Fruit fly (Drosophila melanogaster): ENCODE results near the gene Glyp.

Glyp gene

DNA sequence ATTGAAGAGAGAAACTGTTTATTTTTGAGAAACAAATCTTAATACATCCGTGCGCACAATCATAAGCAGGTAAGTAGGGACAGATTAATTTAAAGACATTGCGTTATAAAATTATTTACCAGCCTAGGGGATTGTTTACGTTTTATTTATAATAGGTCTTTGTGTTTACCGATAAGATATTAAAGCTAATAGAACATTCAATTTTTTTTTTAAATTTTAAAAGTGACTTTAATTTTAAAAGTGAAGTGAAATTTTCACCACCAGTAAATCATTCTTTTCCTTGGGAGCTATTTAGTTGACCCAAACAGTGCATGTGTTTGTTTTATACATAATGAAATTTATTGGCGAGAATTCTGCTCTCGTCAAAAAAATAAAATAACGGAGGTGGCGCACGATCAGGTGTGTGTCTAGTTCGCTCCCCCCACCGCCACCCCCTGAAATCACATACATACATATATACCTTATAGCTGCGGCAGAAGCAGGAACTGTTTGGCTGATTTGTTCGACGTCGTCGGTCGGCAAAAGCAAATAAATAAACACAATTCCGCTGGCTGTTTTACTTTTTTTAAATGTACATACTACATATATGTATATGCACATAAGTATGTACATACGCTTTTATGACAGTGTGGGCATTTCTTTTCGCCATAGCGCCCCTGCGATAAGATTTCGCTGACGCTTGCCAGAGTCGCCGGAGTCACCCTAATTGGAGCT lies 45.5 kb downstream of the Glyp start (continued):
- TF ChIP-seq eyg (GFP tag; optimal IDR thresholded peaks at IDR 0.05) = no peak
- no peak for TF ChIP-seq Ets65A (GFP tag)
- TF ChIP-seq CG14965 (GFP tag; optimal IDR thresholded peaks at IDR 0.05; ENCODE audit: borderline replicate concordance) = no peak
- no peak for TF ChIP-seq ftz-f1 (GFP tag; optimal IDR thresholded peaks at IDR 0.05)
- TF ChIP-seq CG7745 (tag; optimal IDR thresholded peaks at IDR 0.05) = no peak
- no peak for TF ChIP-seq HmgZ (tag; optimal IDR thresholded peaks at IDR 0.05)
- no peak for TF ChIP-seq sens-2 (GFP tag; IDR thresholded peaks at IDR 0.05)
- TF ChIP-seq CG33557 (GFP tag; optimal IDR thresholded peaks at IDR 0.05) = no peak
- peak; percentile 45 for TF ChIP-seq Sox100B (GFP tag; optimal IDR thresholded peaks at IDR 0.05)
- no peak for TF ChIP-seq H15 (GFP tag; IDR thresholded peaks at IDR 0.05)
- no peak for TF ChIP-seq stc (GFP tag; IDR thresholded peaks at IDR 0.05)
- no peak for TF ChIP-seq fd64A (GFP tag; optimal IDR thresholded peaks at IDR 0.05)
- no peak for TF ChIP-seq zf30C (GFP tag; optimal IDR thresholded peaks at IDR 0.05)
- peak; percentile 57 for TF ChIP-seq unpg (GFP tag; optimal IDR thresholded peaks at IDR 0.05)
- peak; percentile 83 for TF ChIP-seq Med (GFP tag)
- no peak for TF ChIP-seq Opbp (GFP tag; IDR thresholded peaks at IDR 0.05; ENCODE audit: partially characterized antibody)
- TF ChIP-seq Dad (GFP tag; optimal IDR thresholded peaks at IDR 0.05) = no peak
- no peak for TF ChIP-seq Doc2 (GFP tag; IDR thresholded peaks at IDR 0.05)
- TF ChIP-seq aop (GFP tag; IDR thresholded peaks at IDR 0.05) = peak; percentile 76; the same call in 1 of the 2 replicates
- no peak for TF ChIP-seq CG6683 (GFP tag; optimal IDR thresholded peaks at IDR 0.05)
- TF ChIP-seq slou (GFP tag; optimal IDR thresholded peaks at IDR 0.05) = no peak
- peak; percentile 35 for TF ChIP-seq Bteb2 (GFP tag; optimal IDR thresholded peaks at IDR 0.05)
- peak; percentile 1 for TF ChIP-seq CG5180 (GFP tag; optimal IDR thresholded peaks at IDR 0.05)
- TF ChIP-seq CG12219 (GFP tag; optimal IDR thresholded peaks at IDR 0.05) = no peak
- no peak for TF ChIP-seq tgo (GFP tag; IDR thresholded peaks at IDR 0.05)
- TF ChIP-seq sob (GFP tag; IDR thresholded peaks at IDR 0.05) = no peak
- no peak for TF ChIP-seq run (tag; optimal IDR thresholded peaks at IDR 0.05)
- no peak for TF ChIP-seq YL-1 (GFP tag; optimal IDR thresholded peaks at IDR 0.05)
- TF ChIP-seq inv (GFP tag; IDR thresholded peaks at IDR 0.05; ENCODE audit: partially characterized antibody) = no peak
- TF ChIP-seq MTF-1 (GFP tag; optimal IDR thresholded peaks at IDR 0.05; ENCODE audit: borderline replicate concordance) = no peak
- peak; percentile 65 for TF ChIP-seq Oli (tag; optimal IDR thresholded peaks at IDR 0.05)
- TF ChIP-seq al (GFP tag; IDR thresholded peaks at IDR 0.05) = peak; percentile 64
- TF ChIP-seq vvl (GFP tag; IDR thresholded peaks at IDR 0.05) = no peak
- TF ChIP-seq B-H1 (GFP tag; IDR thresholded peaks at IDR 0.05) = no peak
- no peak for TF ChIP-seq Rx (GFP tag; IDR thresholded peaks at IDR 0.05)
- TF ChIP-seq Spps (tag; optimal IDR thresholded peaks at IDR 0.05) = no peak
- no peak for TF ChIP-seq bowl (GFP tag; IDR thresholded peaks at IDR 0.05)
- no peak for TF ChIP-seq exex (tag; optimal IDR thresholded peaks at IDR 0.05)
- no peak for TF ChIP-seq CG5953 (GFP tag; IDR thresholded peaks at IDR 0.05)
- no peak for TF ChIP-seq Lim3 (GFP tag; IDR thresholded peaks at IDR 0.05)
- peak; percentile 68 for TF ChIP-seq cwo (GFP tag; optimal IDR thresholded peaks at IDR 0.05)
- TF ChIP-seq CG11085 (GFP tag; IDR thresholded peaks at IDR 0.05) = no peak
- TF ChIP-seq lov (optimal IDR thresholded peaks at IDR 0.05) = no peak
- TF ChIP-seq lov (GFP tag; IDR thresholded peaks at IDR 0.05) = no peak
- TF ChIP-seq fd96Cb (tag; optimal IDR thresholded peaks at IDR 0.05) = peak; percentile 19
- peak; percentile 35 for TF ChIP-seq scrt (GFP tag; optimal IDR thresholded peaks at IDR 0.05)
- TF ChIP-seq az2 (GFP tag; optimal IDR thresholded peaks at IDR 0.05) = no peak
- peak; percentile 18 for TF ChIP-seq Blimp-1 (GFP tag; optimal IDR thresholded peaks at IDR 0.05)
- TF ChIP-seq dpn (GFP tag; optimal IDR thresholded peaks at IDR 0.05) = no peak
- TF ChIP-seq CG2875 (GFP tag; optimal IDR thresholded peaks at IDR 0.05) = no peak
